Fruit fly (Drosophila melanogaster) whole organism, embryonic: ENCODE results near the gene CG17652.
A peak's percentile ranks its signal among the peaks of the same experiment; 100 is the strongest.

Experiments
- ATbp ChIP-seq: fragments of 200-800 bp; sonication (Bioruptor generic); optimal IDR thresholded peaks from 2 replicates; lab custom pipeline; 2017; ENCODE audit warnings: missing biosample characterization, mild to moderate bottlenecking, missing genetic modification characterization, missing genetic modification reagents
- Awh ChIP-seq: fragments of 200-800 bp; sonication (Bioruptor generic); IDR thresholded peaks from 2 replicates; pipeline ENCODE4, ENCODE4 v1.3.6; 2022; ENCODE audit warnings: missing biosample characterization, missing genetic modification characterization
- BEAF-32 ChIP-seq: fragments of 200-800 bp; sonication (Bioruptor generic); optimal IDR thresholded peaks from 3 replicates; lab custom pipeline; 2017; ENCODE audit warnings: missing biosample characterization, missing genetic modification characterization, mild to moderate bottlenecking, moderate library complexity, missing genetic modification reagents
- CG10366 ChIP-seq: fragments of 200-800 bp; sonication (Bioruptor generic); IDR thresholded peaks from 2 replicates; pipeline ENCODE4 v1.3.6; 2022; ENCODE audit warnings: missing biosample characterization, missing genetic modification characterization
- CG11093 ChIP-seq: fragments of 200-800 bp; sonication (Bioruptor generic); IDR thresholded peaks from 3 replicates; pipeline ENCODE4 v1.3.6; 2022; ENCODE audit warnings: missing biosample characterization, missing genetic modification characterization
- CG12391 ChIP-seq: fragments of 200-800 bp; sonication (Bioruptor generic); optimal IDR thresholded peaks from 3 replicates; lab custom pipeline; 2018; ENCODE audit warnings: missing biosample characterization, mild to moderate bottlenecking, missing genetic modification characterization, moderate library complexity
- CG12744 ChIP-seq: fragments of 200-800 bp; sonication (Bioruptor generic); optimal IDR thresholded peaks from 2 replicates; lab custom pipeline; 2016; ENCODE audit warnings: missing biosample characterization, missing genetic modification characterization
- CG13123 ChIP-seq: fragments of 200-800 bp; sonication (Bioruptor generic); optimal IDR thresholded peaks from 2 replicates; lab custom pipeline; 2016; ENCODE audit warnings: missing biosample characterization, missing genetic modification characterization
- CG14014 ChIP-seq: fragments of 200-800 bp; sonication (Bioruptor generic); IDR thresholded peaks from 2 replicates; pipeline ENCODE4 v1.3.6; 2022; ENCODE audit warnings: missing biosample characterization, missing genetic modification characterization
- CG14441 ChIP-seq: fragments of 200-800 bp; sonication (Bioruptor generic); IDR thresholded peaks from 2 replicates; pipeline ENCODE4 v1.3.6; 2022; ENCODE audit warnings: missing biosample characterization, missing genetic modification characterization
- CG14860 ChIP-seq: fragments of 200-800 bp; sonication (Bioruptor generic); IDR thresholded peaks from 3 replicates; pipeline ENCODE4 v1.3.6; 2022; ENCODE audit warnings: missing biosample characterization, missing genetic modification characterization; ENCODE audit not compliant: partially characterized antibody
- CG15696 ChIP-seq: fragments of 200-800 bp; sonication (Bioruptor generic); optimal IDR thresholded peaks from 2 replicates; lab custom pipeline; 2019; ENCODE audit warnings: missing biosample characterization, mild to moderate bottlenecking, missing genetic modification characterization, moderate library complexity
- CG17829 ChIP-seq: fragments of 200-800 bp; optimal IDR thresholded peaks from 2 replicates; lab custom pipeline; 2019; ENCODE audit warnings: missing biosample characterization, mild to moderate bottlenecking, missing genetic modification characterization, moderate library complexity
- CG3847 ChIP-seq: fragments of 200-800 bp; sonication (Bioruptor generic); IDR thresholded peaks from 2 replicates; pipeline ENCODE4 v1.3.6; 2022; ENCODE audit warnings: missing biosample characterization, missing genetic modification characterization
- CG6254 ChIP-seq: fragments of 200-800 bp; sonication (Bioruptor generic); optimal IDR thresholded peaks from 3 replicates; lab custom pipeline; 2017; ENCODE audit warnings: mild to moderate bottlenecking, missing biosample characterization, missing genetic modification reagents, missing genetic modification characterization
- CG6272 ChIP-seq: fragments of 200-800 bp; sonication (Bioruptor generic); IDR thresholded peaks from 2 replicates; pipeline ENCODE4 v1.3.6; 2022; ENCODE audit warnings: missing biosample characterization, missing genetic modification characterization
- CG6765 ChIP-seq: fragments of 200-800 bp; sonication (Bioruptor generic); optimal IDR thresholded peaks from 3 replicates; lab custom pipeline; 2017; ENCODE audit warnings: missing biosample characterization, mild to moderate bottlenecking, missing genetic modification characterization
- CG8089 ChIP-seq: fragments of 200-800 bp; sonication (Bioruptor generic); optimal IDR thresholded peaks from 3 replicates; lab custom pipeline; 2016; ENCODE audit warnings: missing biosample characterization, missing genetic modification characterization
- CG9932 ChIP-seq: fragments of 200-800 bp; sonication (Bioruptor generic); IDR thresholded peaks from 2 replicates; pipeline ENCODE4 v1.3.6; 2022; ENCODE audit warnings: missing biosample characterization, missing genetic modification characterization
- CoRest ChIP-seq: fragments of 200-800 bp; sonication (Bioruptor generic); optimal IDR thresholded peaks from 3 replicates; lab custom pipeline; 2018; ENCODE audit warnings: missing biosample characterization, mild to moderate bottlenecking, missing genetic modification characterization, moderate library complexity
- Eip74EF ChIP-seq, 2 experiments: fragments of 200-800 bp in 1 of 2; fragments of >200 bp in 1 of 2; sonication (Bioruptor generic) in 1 of 2; optimal IDR thresholded peaks; 2 replicates each; lab custom pipeline; 2017 to 2019; ENCODE audit warnings: missing biosample characterization in 2 of 2, missing genetic modification characterization in 2 of 2, mild to moderate bottlenecking in 1 of 2, moderate library complexity in 1 of 2
- Elba2 ChIP-seq: fragments of 200-800 bp; sonication (Bioruptor generic); optimal IDR thresholded peaks from 3 replicates; lab custom pipeline; 2016; ENCODE audit warnings: missing biosample characterization, missing genetic modification characterization
- GATAe ChIP-seq: fragments of 200-800 bp; sonication (Bioruptor generic); conservative IDR thresholded peaks from 2 replicates; pipeline ENCODE4 v1.3.6; 2022; ENCODE audit warnings: missing biosample characterization, missing genetic modification characterization
- H2.0 ChIP-seq: fragments of 200-800 bp; sonication (Bioruptor generic); IDR thresholded peaks from 2 replicates; pipeline ENCODE4 v1.3.6; 2022; ENCODE audit warnings: missing biosample characterization, missing genetic modification characterization
- HLH4C ChIP-seq: fragments of 200-800 bp; sonication (Bioruptor generic); IDR thresholded peaks from 3 replicates; pipeline ENCODE4 v1.3.6; 2022; ENCODE audit warnings: missing biosample characterization, missing genetic modification characterization; ENCODE audit not compliant: partially characterized antibody
- Mrtf ChIP-seq: fragments of 200-800 bp; sonication (Bioruptor generic); IDR thresholded peaks from 3 replicates; pipeline ENCODE4 v1.3.6; 2022; ENCODE audit warnings: missing biosample characterization, missing genetic modification characterization
- YL-1 ChIP-seq: fragments of 200-800 bp; sonication (Bioruptor generic); optimal IDR thresholded peaks from 3 replicates; lab custom pipeline; 2017; ENCODE audit warnings: missing biosample characterization, mild to moderate bottlenecking, missing genetic modification characterization
- aop ChIP-seq: fragments of 200-800 bp; sonication (Bioruptor generic); IDR thresholded peaks from 2 replicates; pipeline ENCODE4 v1.3.6; 2022; ENCODE audit warnings: missing biosample characterization, missing genetic modification characterization
- ara ChIP-seq: fragments of 200-800 bp; sonication (Bioruptor generic); IDR thresholded peaks from 2 replicates; pipeline ENCODE4 v1.3.6; 2022; ENCODE audit warnings: missing biosample characterization, missing genetic modification characterization
- bab2 ChIP-seq: fragments of 200-800 bp; sonication (Bioruptor generic); optimal IDR thresholded peaks from 2 replicates; lab custom pipeline; 2016; ENCODE audit warnings: missing biosample characterization, missing genetic modification characterization
- bcd ChIP-seq: fragments of 200-800 bp; sonication (Bioruptor generic); optimal IDR thresholded peaks from 2 replicates; lab custom pipeline; 2017; ENCODE audit warnings: missing biosample characterization, mild to moderate bottlenecking, missing genetic modification characterization
- btn ChIP-seq: fragments of 200-800 bp; sonication (Bioruptor generic); optimal IDR thresholded peaks from 2 replicates; lab custom pipeline; 2016; ENCODE audit warnings: missing biosample characterization, missing genetic modification characterization
- cad ChIP-seq: fragments of >200 bp; optimal IDR thresholded peaks from 2 replicates; lab custom pipeline; 2017; ENCODE audit warnings: missing biosample characterization, missing genetic modification characterization
- chif ChIP-seq, 2 experiments: fragments of 200-800 bp; sonication (Bioruptor generic); optimal IDR thresholded peaks; 3 replicates each; lab custom pipeline; 2016; ENCODE audit warnings: missing biosample characterization in 2 of 2, missing genetic modification characterization in 2 of 2
- esg ChIP-seq: fragments of 200-800 bp; sonication (Bioruptor generic); conservative IDR thresholded peaks from 2 replicates; pipeline ENCODE4 v1.3.6; 2022; ENCODE audit warnings: missing biosample characterization, missing genetic modification characterization
- fu2 ChIP-seq: fragments of 200-800 bp; sonication (Bioruptor generic); optimal IDR thresholded peaks from 2 replicates; lab custom pipeline; 2016; ENCODE audit warnings: missing biosample characterization, missing genetic modification characterization
- gcm2 ChIP-seq: fragments of 200-800 bp; sonication (Bioruptor generic); optimal IDR thresholded peaks from 2 replicates; lab custom pipeline; 2016; ENCODE audit warnings: missing biosample characterization, missing genetic modification characterization
- gem ChIP-seq: fragments of 200-800 bp; sonication (Bioruptor generic); optimal IDR thresholded peaks from 2 replicates; lab custom pipeline; 2019; ENCODE audit warnings: missing biosample characterization, mild to moderate bottlenecking, missing genetic modification characterization, moderate library complexity
- h ChIP-seq: fragments of >200 bp; optimal IDR thresholded peaks from 2 replicates; lab custom pipeline; 2017
- oc ChIP-seq: fragments of 200-800 bp; sonication (Bioruptor generic); optimal IDR thresholded peaks from 2 replicates; lab custom pipeline; 2018; ENCODE audit warnings: missing biosample characterization, mild to moderate bottlenecking, missing genetic modification characterization, moderate library complexity
- pb ChIP-seq: fragments of 200-800 bp; sonication (Bioruptor generic); optimal IDR thresholded peaks from 3 replicates; lab custom pipeline; 2016; ENCODE audit warnings: missing biosample characterization, missing genetic modification characterization
- seq ChIP-seq: fragments of 200-800 bp; sonication (Bioruptor generic); IDR thresholded peaks from 2 replicates; pipeline ENCODE4 v1.3.6; 2022; ENCODE audit warnings: missing biosample characterization, missing genetic modification characterization
- sim ChIP-seq: fragments of 200-800 bp; sonication (Bioruptor generic); IDR thresholded peaks from 2 replicates; pipeline ENCODE4 v1.3.6; 2022; ENCODE audit warnings: missing biosample characterization, missing genetic modification characterization
- sisA ChIP-seq: fragments of 200-800 bp; sonication (Bioruptor generic); IDR thresholded peaks from 2 replicates; pipeline ENCODE4 v1.3.6; 2022; ENCODE audit warnings: missing biosample characterization, missing genetic modification characterization
- tio ChIP-seq: fragments of 200-800 bp; sonication (Bioruptor generic); optimal IDR thresholded peaks from 2 replicates; lab custom pipeline; 2017; ENCODE audit warnings: missing biosample characterization, missing genetic modification characterization, inconsistent platforms
- trem ChIP-seq: fragments of 200-800 bp; optimal IDR thresholded peaks from 3 replicates; lab custom pipeline; 2019; ENCODE audit warnings: missing biosample characterization, mild to moderate bottlenecking, missing genetic modification characterization, moderate library complexity
- vnd ChIP-seq: fragments of 200-800 bp; sonication (Bioruptor generic); IDR thresholded peaks from 3 replicates; pipeline ENCODE4 v1.3.6; 2022; ENCODE audit warnings: missing biosample characterization, missing genetic modification characterization; ENCODE audit not compliant: partially characterized antibody
- wek ChIP-seq: fragments of 200-800 bp; sonication (Bioruptor generic); optimal IDR thresholded peaks from 3 replicates; lab custom pipeline; 2018; ENCODE audit warnings: missing biosample characterization, mild to moderate bottlenecking, missing genetic modification characterization, moderate library complexity
- zen ChIP-seq: fragments of 200-800 bp; sonication (Bioruptor generic); optimal IDR thresholded peaks from 3 replicates; lab custom pipeline; 2018; ENCODE audit warnings: missing biosample characterization, mild to moderate bottlenecking, missing genetic modification characterization, moderate library complexity
- zfh2 ChIP-seq: fragments of 200-800 bp; sonication (Bioruptor generic); optimal IDR thresholded peaks from 2 replicates; lab custom pipeline; 2016; ENCODE audit warnings: missing biosample characterization, missing genetic modification characterization

Gene CG17652

dm6 chr2L:1727826-1728619 lies 4.1 kb downstream of the CG17652 start (continued):
- TF ChIP-seq GATAe (GFP tag; lab: Robert Waterston, UW) (peak; percentile 89), tio (GFP tag; lab: Kevin White, UChicago) (peak; percentile 90), H2.0 (GFP tag; lab: Robert Waterston, UW) (peak; percentile 94), CG8089 (GFP tag; lab: Kevin White, UChicago) (peak; percentile 62), zfh2 (GFP tag; lab: Kevin White, UChicago) (peak; percentile 93), btn (GFP tag; lab: Kevin White, UChicago) (no peak), HLH4C (peak; percentile 89), sisA (peak; percentile 95), seq (peak; percentile 97), CG17829 (tag; lab: Kevin White, UChicago) (peak; percentile 93), bcd (GFP tag; lab: Kevin White, UChicago) (peak; percentile 96), fu2 (GFP tag; lab: Kevin White, UChicago) (peak; percentile 76), Awh (peak; percentile 92), h (lab: Kevin White, UChicago) (no peak), ara (peak; percentile 94), CG6765 (GFP tag; lab: Kevin White, UChicago) (peak; percentile 96), Mrtf (GFP tag; lab: Robert Waterston, UW) (peak; percentile 96), gcm2 (peak; percentile 71), gem (tag; lab: Kevin White, UChicago) (peak; percentile 99), CG14014 (GFP tag; lab: Robert Waterston, UW) (peak; percentile 97), chif (GFP tag; optimal IDR thresholded peaks at IDR 0.05; lab: Kevin White, UChicago) (peak; percentile 51 to 84), YL-1 (GFP tag; lab: Kevin White, UChicago) (peak; percentile 98), ATbp (GFP tag; lab: Kevin White, UChicago) (peak; percentile 98), CG6272 (GFP tag; lab: Robert Waterston, UW) (peak; percentile 96), CG3847 (GFP tag; lab: Robert Waterston, UW) (peak; percentile 99), CG14860 (GFP tag; lab: Robert Waterston, UW) (peak; percentile 91), CG12744 (peak; percentile 86), CG6254 (peak; percentile 87), vnd (GFP tag; lab: Robert Waterston, UW) (peak; percentile 94), CG15696 (tag; lab: Kevin White, UChicago) (peak; percentile 90), Elba2 (GFP tag; lab: Kevin White, UChicago) (no peak), CG11093 (peak; percentile 91), BEAF-32 (GFP tag; lab: Kevin White, UChicago) (peak; percentile 92), trem (tag; lab: Kevin White, UChicago) (peak; percentile 84), Eip74EF (GFP tag; optimal IDR thresholded peaks at IDR 0.05; lab: Kevin White, UChicago) (peak in 1 of 2 experiments; percentile 97), CG10366 (GFP tag; lab: Robert Waterston, UW) (peak; percentile 95), sim (peak; percentile 88; the same call in 1 of the 2 replicates), CG14441 (peak; percentile 96), bab2 (GFP tag; lab: Kevin White, UChicago) (peak; percentile 89), esg (peak; percentile 96), CG9932 (GFP tag; lab: Robert Waterston, UW) (peak; percentile 99), CG12391 (tag; lab: Kevin White, UChicago) (peak; percentile 98), oc (tag; lab: Kevin White, UChicago) (peak; percentile 97), CoRest (peak; percentile 99), pb (peak; percentile 60), zen (tag; lab: Kevin White, UChicago) (peak; percentile 78), aop (GFP tag; lab: Robert Waterston, UW) (peak; percentile 81), wek (peak; percentile 87), cad (no peak), CG13123 (peak; percentile 92)
